Fruit fly (Drosophila melanogaster) whole organism, embryonic: ENCODE measurements around the gene Spn28B.
A peak's percentile ranks its signal among the peaks of the same experiment; 100 is the strongest.

ENCODE experiments used
- Aef1 ChIP-seq: fragments of 200-800 bp; sonication (Bioruptor generic); IDR thresholded peaks from 3 replicates; pipeline ENCODE4 v1.3.6; 2022; ENCODE audit warnings: missing biosample characterization, missing genetic modification characterization
- Atf6 ChIP-seq: fragments of 200-800 bp; sonication (Bioruptor generic); IDR thresholded peaks from 2 replicates; pipeline ENCODE4 v1.3.6; 2022; ENCODE audit warnings: missing biosample characterization, missing genetic modification characterization
- B-H1 ChIP-seq: fragments of 200-800 bp; sonication (Bioruptor generic); IDR thresholded peaks from 3 replicates; pipeline ENCODE4 v1.3.6; 2022; ENCODE audit warnings: missing biosample characterization, missing genetic modification characterization
- CG10565 ChIP-seq: fragments of 200-800 bp; sonication (Bioruptor generic); optimal IDR thresholded peaks from 3 replicates; lab custom pipeline; 2016; ENCODE audit warnings: missing biosample characterization, mild to moderate bottlenecking, missing genetic modification characterization
- CG11560 ChIP-seq: fragments of 200-800 bp; sonication (Bioruptor generic); IDR thresholded peaks from 3 replicates; pipeline ENCODE4 v1.3.6; 2022; ENCODE audit warnings: missing biosample characterization, missing genetic modification characterization
- CG11695 ChIP-seq: fragments of 200-800 bp; sonication (Bioruptor generic); IDR thresholded peaks from 3 replicates; pipeline ENCODE4 v1.3.6; 2022; ENCODE audit warnings: missing biosample characterization, missing genetic modification characterization
- CG12219 ChIP-seq: fragments of 200-800 bp; sonication (Bioruptor generic); optimal IDR thresholded peaks from 3 replicates; lab custom pipeline; 2018; ENCODE audit warnings: missing biosample characterization, mild to moderate bottlenecking, missing genetic modification characterization
- CG12391 ChIP-seq: fragments of 200-800 bp; sonication (Bioruptor generic); optimal IDR thresholded peaks from 3 replicates; lab custom pipeline; 2018; ENCODE audit warnings: missing biosample characterization, mild to moderate bottlenecking, missing genetic modification characterization, moderate library complexity
- CG12744 ChIP-seq: fragments of 200-800 bp; sonication (Bioruptor generic); optimal IDR thresholded peaks from 2 replicates; lab custom pipeline; 2016; ENCODE audit warnings: missing biosample characterization, missing genetic modification characterization
- CG13775 ChIP-seq: fragments of 200-800 bp; sonication (Bioruptor generic); optimal IDR thresholded peaks from 3 replicates; lab custom pipeline; 2017; ENCODE audit warnings: missing biosample characterization, mild to moderate bottlenecking, missing genetic modification characterization
- CG14710 ChIP-seq: fragments of 200-800 bp; sonication (Bioruptor generic); optimal IDR thresholded peaks from 3 replicates; lab custom pipeline; 2019; ENCODE audit warnings: missing biosample characterization, mild to moderate bottlenecking, missing genetic modification characterization, moderate library complexity
- CG14860 ChIP-seq: fragments of 200-800 bp; sonication (Bioruptor generic); IDR thresholded peaks from 3 replicates; pipeline ENCODE4 v1.3.6; 2022; ENCODE audit warnings: missing biosample characterization, missing genetic modification characterization; ENCODE audit not compliant: partially characterized antibody
- CG14965 ChIP-seq: fragments of 200-800 bp; sonication (Bioruptor generic); optimal IDR thresholded peaks from 2 replicates; lab custom pipeline; 2016; ENCODE audit warnings: missing biosample characterization, missing genetic modification characterization, borderline replicate concordance
- CG15514 ChIP-seq: fragments of 200-800 bp; sonication (Bioruptor generic); optimal IDR thresholded peaks from 3 replicates; lab custom pipeline; 2017; ENCODE audit warnings: missing biosample characterization, missing genetic modification characterization, mild to moderate bottlenecking, moderate library complexity, missing genetic modification reagents
- CG1602 ChIP-seq: fragments of 200-800 bp; sonication (Bioruptor generic); optimal IDR thresholded peaks from 3 replicates; lab custom pipeline; 2016; ENCODE audit warnings: missing biosample characterization, missing genetic modification characterization
- CG16813 ChIP-seq: fragments of 200-800 bp; sonication (Bioruptor generic); IDR thresholded peaks from 3 replicates; pipeline ENCODE4 v1.3.6; 2022; ENCODE audit warnings: missing biosample characterization, missing genetic modification characterization; ENCODE audit not compliant: partially characterized antibody
- CG17829 ChIP-seq: fragments of 200-800 bp; optimal IDR thresholded peaks from 2 replicates; lab custom pipeline; 2019; ENCODE audit warnings: missing biosample characterization, mild to moderate bottlenecking, missing genetic modification characterization, moderate library complexity
- CG18262 ChIP-seq: fragments of 200-800 bp; optimal IDR thresholded peaks from 3 replicates; lab custom pipeline; 2019; ENCODE audit warnings: missing biosample characterization, mild to moderate bottlenecking, missing genetic modification characterization, moderate library complexity
- CG2129 ChIP-seq: fragments of 200-800 bp; sonication (Bioruptor generic); IDR thresholded peaks from 2 replicates; pipeline ENCODE4 v1.3.6; 2022; ENCODE audit warnings: missing biosample characterization, missing genetic modification characterization; ENCODE audit not compliant: partially characterized antibody
- CG31441 ChIP-seq: fragments of 200-800 bp; sonication (Bioruptor generic); IDR thresholded peaks from 2 replicates; pipeline ENCODE4 v1.3.6; 2022; ENCODE audit warnings: missing biosample characterization, missing genetic modification characterization
- CG3838 ChIP-seq: fragments of 200-800 bp; sonication (Bioruptor generic); optimal IDR thresholded peaks from 3 replicates; lab custom pipeline; 2016; ENCODE audit warnings: missing biosample characterization, missing genetic modification characterization
- CG4404 ChIP-seq: fragments of 200-800 bp; sonication (Bioruptor generic); IDR thresholded peaks from 2 replicates; pipeline ENCODE4 v1.3.6; 2022; ENCODE audit warnings: missing biosample characterization, missing genetic modification characterization
- CG6689 ChIP-seq: fragments of 200-800 bp; sonication (Bioruptor generic); IDR thresholded peaks from 2 replicates; pipeline ENCODE4 v1.3.6; 2022; ENCODE audit warnings: missing biosample characterization, missing genetic modification characterization
- CG7839 ChIP-seq: fragments of 200-800 bp; sonication (Bioruptor generic); optimal IDR thresholded peaks from 3 replicates; lab custom pipeline; 2018; ENCODE audit warnings: missing biosample characterization, mild to moderate bottlenecking, missing genetic modification characterization, moderate library complexity
- CG8089 ChIP-seq: fragments of 200-800 bp; sonication (Bioruptor generic); optimal IDR thresholded peaks from 3 replicates; lab custom pipeline; 2016; ENCODE audit warnings: missing biosample characterization, missing genetic modification characterization
- CG8478 ChIP-seq: fragments of >200 bp; optimal IDR thresholded peaks from 2 replicates; lab custom pipeline; 2018
- D19A ChIP-seq: fragments of 200-800 bp; optimal IDR thresholded peaks from 3 replicates; lab custom pipeline; 2019; ENCODE audit warnings: missing biosample characterization, mild to moderate bottlenecking, missing genetic modification characterization, moderate library complexity
- Dfd ChIP-seq, 2 experiments: fragments of >200 bp; optimal IDR thresholded peaks; 2 replicates each; lab custom pipeline; 2017; ENCODE audit warnings: missing biosample characterization in 2 of 2, missing genetic modification characterization in 2 of 2
- Gug ChIP-seq: fragments of 200-800 bp; sonication (Bioruptor generic); IDR thresholded peaks from 4 replicates; pipeline ENCODE4 v1.3.6; 2022; ENCODE audit warnings: missing biosample characterization, missing genetic modification characterization
- Hmx ChIP-seq: fragments of 200-800 bp; sonication (Bioruptor generic); optimal IDR thresholded peaks from 2 replicates; lab custom pipeline; 2016; ENCODE audit warnings: missing biosample characterization, missing genetic modification characterization
- Hr51 ChIP-seq, 2 experiments: fragments of 200-800 bp; sonication (Bioruptor generic); optimal IDR thresholded peaks; 2 replicates in 1 of 2; 3 replicates in 1 of 2; lab custom pipeline; 2016 to 2018; ENCODE audit warnings: missing biosample characterization in 2 of 2, missing genetic modification characterization in 2 of 2, mild to moderate bottlenecking in 1 of 2, moderate library complexity in 1 of 2
- PHDP ChIP-seq: fragments of 200-800 bp; sonication (Bioruptor generic); optimal IDR thresholded peaks from 3 replicates; lab custom pipeline; 2018; ENCODE audit warnings: missing biosample characterization, mild to moderate bottlenecking, missing genetic modification characterization, moderate library complexity
- Ssrp ChIP-seq: fragments of 200-800 bp; sonication (Bioruptor generic); optimal IDR thresholded peaks from 2 replicates; lab custom pipeline; 2018; ENCODE audit warnings: missing biosample characterization, mild to moderate bottlenecking, missing genetic modification characterization, moderate library complexity
- Tbp ChIP-seq: fragments of >200 bp; optimal IDR thresholded peaks from 2 replicates; lab custom pipeline; 2018; ENCODE audit warnings: missing biosample characterization, missing genetic modification characterization
- ase ChIP-seq: fragments of 200-800 bp; sonication (Bioruptor generic); IDR thresholded peaks from 3 replicates; pipeline ENCODE4 v1.3.6; 2022; ENCODE audit warnings: missing biosample characterization, missing genetic modification characterization
- chm ChIP-seq: fragments of 200-800 bp; sonication (Bioruptor generic); IDR thresholded peaks from 2 replicates; pipeline ENCODE4 v1.3.6; 2022; ENCODE audit warnings: missing biosample characterization, missing genetic modification characterization
- crp ChIP-seq, 2 experiments: fragments of 200-800 bp; sonication (Bioruptor generic); optimal IDR thresholded peaks; 2 replicates in 1 of 2; 3 replicates in 1 of 2; lab custom pipeline; 2017; ENCODE audit warnings: missing biosample characterization in 2 of 2, missing genetic modification characterization in 2 of 2, mild to moderate bottlenecking in 1 of 2, moderate library complexity in 1 of 2
- cwo ChIP-seq: fragments of 200-800 bp; sonication (Bioruptor generic); optimal IDR thresholded peaks from 3 replicates; lab custom pipeline; 2017; ENCODE audit warnings: missing biosample characterization, missing genetic modification characterization, mild to moderate bottlenecking, moderate library complexity, missing genetic modification reagents
- fd64A ChIP-seq: fragments of 200-800 bp; sonication (Bioruptor generic); optimal IDR thresholded peaks from 3 replicates; lab custom pipeline; 2018; ENCODE audit warnings: missing biosample characterization, mild to moderate bottlenecking, missing genetic modification characterization
- ftz-f1 ChIP-seq: fragments of 200-800 bp; sonication (Bioruptor generic); optimal IDR thresholded peaks from 2 replicates; lab custom pipeline; 2016; ENCODE audit warnings: missing biosample characterization, missing genetic modification characterization
- ham ChIP-seq: fragments of 200-800 bp; sonication (Bioruptor generic); IDR thresholded peaks from 2 replicates; pipeline ENCODE4 v1.3.6; 2022; ENCODE audit warnings: missing biosample characterization, missing genetic modification characterization
- kni ChIP-seq: fragments of 200-800 bp; sonication (Bioruptor generic); optimal IDR thresholded peaks from 3 replicates; lab custom pipeline; 2017; ENCODE audit warnings: mild to moderate bottlenecking, missing biosample characterization, missing genetic modification reagents, missing genetic modification characterization
- lov ChIP-seq, 2 experiments: fragments of 200-800 bp in 1 of 2; fragments of >200 bp in 1 of 2; sonication (Bioruptor generic) in 1 of 2; IDR thresholded peaks in 1 of 2; optimal IDR thresholded peaks in 1 of 2; 2 replicates in 1 of 2; 3 replicates in 1 of 2; pipeline versions ENCODE4 v1.3.6 to Lab custom; 2017 to 2022; ENCODE audit warnings: missing biosample characterization in 1 of 2, missing genetic modification characterization in 1 of 2
- phol ChIP-seq: fragments of 200-800 bp; sonication (Bioruptor generic); optimal IDR thresholded peaks from 3 replicates; lab custom pipeline; 2018; ENCODE audit warnings: missing biosample characterization, mild to moderate bottlenecking, missing genetic modification characterization, moderate library complexity
- pros ChIP-seq: fragments of 200-800 bp; sonication (Bioruptor generic); optimal IDR thresholded peaks from 3 replicates; lab custom pipeline; 2019; ENCODE audit warnings: missing biosample characterization, mild to moderate bottlenecking, missing genetic modification characterization, moderate library complexity
- psq ChIP-seq: fragments of 200-800 bp; sonication (Bioruptor generic); optimal IDR thresholded peaks from 2 replicates; lab custom pipeline; 2017; ENCODE audit warnings: missing biosample characterization, missing genetic modification characterization
- scrt ChIP-seq: fragments of 200-800 bp; sonication (Bioruptor generic); optimal IDR thresholded peaks from 2 replicates; lab custom pipeline; 2018; ENCODE audit warnings: missing biosample characterization, mild to moderate bottlenecking, missing genetic modification characterization, moderate library complexity
- stwl ChIP-seq: fragments of 200-800 bp; sonication (Bioruptor generic); optimal IDR thresholded peaks from 3 replicates; lab custom pipeline; 2018; ENCODE audit warnings: missing biosample characterization, mild to moderate bottlenecking, missing genetic modification characterization, moderate library complexity
- unpg ChIP-seq: fragments of 200-800 bp; sonication (Bioruptor generic); optimal IDR thresholded peaks from 3 replicates; lab custom pipeline; 2018; ENCODE audit warnings: missing biosample characterization, mild to moderate bottlenecking, missing genetic modification characterization, moderate library complexity

The Spn28B gene

dm6 chr2L:7564856-7565255 is 16.9 kb upstream of the Spn28B start:
- peak; percentile 40 for TF ChIP-seq CG3838 (GFP tag; lab: Kevin White, UChicago)
- TF ChIP-seq D19A, result peak; percentile 56
- TF ChIP-seq Hr51 (GFP tag; optimal IDR thresholded peaks at IDR 0.05; lab: Kevin White, UChicago), result peak; percentile 62 to 65
- peak; percentile 54 for TF ChIP-seq CG8089 (GFP tag; lab: Kevin White, UChicago)
- TF ChIP-seq Hmx (GFP tag; lab: Kevin White, UChicago), result no peak
- no peak for TF ChIP-seq CG4404 (GFP tag; lab: Robert Waterston, UW)
- TF ChIP-seq fd64A (GFP tag; lab: Kevin White, UChicago), result no peak
- TF ChIP-seq CG31441, result peak; percentile 59
- no peak for TF ChIP-seq ftz-f1 (GFP tag; lab: Kevin White, UChicago)
- peak; percentile 68 for TF ChIP-seq CG13775
- TF ChIP-seq CG17829 (tag; lab: Kevin White, UChicago), result peak; percentile 66
- TF ChIP-seq CG11560 (tag; lab: Robert Waterston, UW), result no peak
- TF ChIP-seq psq (GFP tag; lab: Kevin White, UChicago), result no peak
- TF ChIP-seq Dfd (GFP tag; optimal IDR thresholded peaks at IDR 0.05; lab: Kevin White, UChicago), result no peak
- no peak for TF ChIP-seq ham (GFP tag; lab: Robert Waterston, UW)
- TF ChIP-seq CG7839 (tag; lab: Kevin White, UChicago), result peak; percentile 77
- peak; percentile 13 for TF ChIP-seq CG12219 (GFP tag; lab: Kevin White, UChicago)
- TF ChIP-seq CG12744 (GFP tag; lab: Kevin White, UChicago), result peak; percentile 43
- TF ChIP-seq CG6689 (GFP tag; lab: Robert Waterston, UW), result peak; percentile 67
- peak; percentile 69 for TF ChIP-seq Ssrp (tag; lab: Kevin White, UChicago)
- TF ChIP-seq kni (GFP tag; lab: Kevin White, UChicago), result no peak
- TF ChIP-seq cwo, result no peak
- peak; percentile 44; the same call in 1 of the 3 replicates for TF ChIP-seq B-H1 (GFP tag; lab: Robert Waterston, UW)
- peak; percentile 24 for TF ChIP-seq scrt (GFP tag; lab: Kevin White, UChicago)
- peak; percentile 79 for TF ChIP-seq unpg
- TF ChIP-seq CG15514, result peak; percentile 46
- TF ChIP-seq CG14965 (GFP tag; lab: Kevin White, UChicago), result peak; percentile 23
- TF ChIP-seq CG11695, result peak; percentile 72; the same call in 2 of the 3 replicates
- TF ChIP-seq Atf6 (GFP tag; lab: Robert Waterston, UW), result peak; percentile 49; the same call in 1 of the 2 replicates
- peak; percentile 58; the same call in 1 of the 4 replicates for TF ChIP-seq Gug
- TF ChIP-seq CG2129, result no peak
- TF ChIP-seq CG12391 (tag; lab: Kevin White, UChicago), result peak; percentile 68
- TF ChIP-seq CG16813 (GFP tag; lab: Robert Waterston, UW), result no peak
- peak; percentile 49 for TF ChIP-seq PHDP
- peak; percentile 75 for TF ChIP-seq CG18262 (tag; lab: Kevin White, UChicago)
- TF ChIP-seq chm (GFP tag; lab: Robert Waterston, UW), result no peak
- TF ChIP-seq stwl (tag; lab: Kevin White, UChicago), result no peak
- no peak for TF ChIP-seq CG14860 (GFP tag; lab: Robert Waterston, UW)
- no peak for TF ChIP-seq pros (GFP tag; lab: Kevin White, UChicago)
- no peak for TF ChIP-seq CG8478
- no peak for TF ChIP-seq lov (optimal IDR thresholded peaks at IDR 0.05; lab: Kevin White, UChicago)
- 0 out of 3 replicates have a peak, but pooled peaks have one; percentile 12 for TF ChIP-seq lov (GFP tag; IDR thresholded peaks at IDR 0.05; lab: Robert Waterston, UW)
- peak; percentile 21 for TF ChIP-seq CG10565 (GFP tag; lab: Kevin White, UChicago)
- TF ChIP-seq CG1602, result peak; percentile 67
- no peak for TF ChIP-seq Tbp (GFP tag; lab: Kevin White, UChicago)
- peak; percentile 64 for TF ChIP-seq phol (tag; lab: Kevin White, UChicago)
- TF ChIP-seq ase, result peak; percentile 60; the same call in 1 of the 3 replicates
- TF ChIP-seq CG14710 (tag; lab: Kevin White, UChicago), result peak; percentile 62
- TF ChIP-seq crp (GFP tag; optimal IDR thresholded peaks at IDR 0.05; lab: Kevin White, UChicago), result no peak
- TF ChIP-seq Aef1, result 0 out of 3 replicates have a peak, but pooled peaks have one; percentile 41
